Worm (Caenorhabditis elegans): ENCODE data around the gene R08D7.4.

R08D7.4 gene

ce11 chrIII:8983811-8984210 is 12.1 kb downstream of the R08D7.4 start:
- no peak for TF ChIP-seq F37B4.10 (GFP tag; IDR thresholded peaks at IDR 0.05)
- no peak for TF ChIP-seq Y67H2A.10 (GFP tag; conservative IDR thresholded peaks at IDR 0.05)
- no peak for TF ChIP-seq F52B5.7 (tag; optimal IDR thresholded peaks at IDR 0.05)
- no peak for TF ChIP-seq unc-62 (GFP tag; optimal IDR thresholded peaks at IDR 0.05)
- no peak for TF ChIP-seq nfya-2 (GFP tag; IDR thresholded peaks at IDR 0.05)
- no peak for TF ChIP-seq let-607 (tag; optimal IDR thresholded peaks at IDR 0.05)
- TF ChIP-seq egl-18 (GFP tag; IDR thresholded peaks at IDR 0.05): no peak
- no peak for TF ChIP-seq die-1 (tag; optimal IDR thresholded peaks at IDR 0.05)
- no peak for TF ChIP-seq D2030.7 (GFP tag; IDR thresholded peaks at IDR 0.05)
- TF ChIP-seq attf-5 (GFP tag; optimal IDR thresholded peaks at IDR 0.05): no peak
- no peak for TF ChIP-seq mel-28 (tag; optimal IDR thresholded peaks at IDR 0.05; ENCODE audit: borderline replicate concordance)
- TF ChIP-seq lin-26 (GFP tag; IDR thresholded peaks at IDR 0.05): no peak
- TF ChIP-seq rcor-1 (GFP tag; IDR thresholded peaks at IDR 0.05): no peak
- no peak for TF ChIP-seq him-1 (tag; optimal IDR thresholded peaks at IDR 0.05)
- peak; percentile 31 for TF ChIP-seq ceh-27 (GFP tag; optimal IDR thresholded peaks at IDR 0.05)
- TF ChIP-seq hsf-1 (GFP tag; IDR thresholded peaks at IDR 0.05): peak; percentile 39; the same call in 1 of the 2 replicates
- no peak for TF ChIP-seq ekl-4 (GFP tag; IDR thresholded peaks at IDR 0.05)
- no peak for TF ChIP-seq F57C9.4 (tag; optimal IDR thresholded peaks at IDR 0.05)
- no peak for TF ChIP-seq F49E8.2 (tag; optimal IDR thresholded peaks at IDR 0.05; ENCODE audit: insufficient read depth)
- TF ChIP-seq ama-1 (optimal IDR thresholded peaks at IDR 0.05): peak; percentile 49
- TF ChIP-seq ama-1 (GFP tag; optimal IDR thresholded peaks at IDR 0.05): no peak
- no peak for TF ChIP-seq Y95B8A.8 (GFP tag; IDR thresholded peaks at IDR 0.05)
- no peak for TF ChIP-seq gei-17 (GFP tag; optimal IDR thresholded peaks at IDR 0.05)
- no peak for TF ChIP-seq rec-8 (tag; optimal IDR thresholded peaks at IDR 0.05)
- TF ChIP-seq dpff-1 (tag; optimal IDR thresholded peaks at IDR 0.05): no peak
- TF ChIP-seq F39B2.1 (GFP tag; IDR thresholded peaks at IDR 0.05): no peak
- no peak for TF ChIP-seq aptf-2 (GFP tag; conservative IDR thresholded peaks at IDR 0.05)
- TF ChIP-seq nhr-90 (tag; optimal IDR thresholded peaks at IDR 0.05): peak; percentile 8
- TF ChIP-seq aptf-3 (GFP tag; IDR thresholded peaks at IDR 0.05): no peak
- no peak for TF ChIP-seq attf-3 (GFP tag; conservative IDR thresholded peaks at IDR 0.05)
- no peak for TF ChIP-seq mcd-1 (GFP tag; IDR thresholded peaks at IDR 0.05)
- no peak for TF ChIP-seq sptf-2 (GFP tag; optimal IDR thresholded peaks at IDR 0.05)
- peak; percentile 36 for TF ChIP-seq tbp1 (GFP tag; optimal IDR thresholded peaks at IDR 0.05)
- TF ChIP-seq ztf-26 (tag; optimal IDR thresholded peaks at IDR 0.05): peak; percentile 19
- TF ChIP-seq nhr-179 (tag; optimal IDR thresholded peaks at IDR 0.05): no peak
- no peak for TF ChIP-seq F33H1.4 (GFP tag; IDR thresholded peaks at IDR 0.05)
- no peak for TF ChIP-seq ztf-28 (GFP tag; IDR thresholded peaks at IDR 0.05)
- TF ChIP-seq egrh-3 (GFP tag; IDR thresholded peaks at IDR 0.05): no peak
- TF ChIP-seq bed-1 (GFP tag; IDR thresholded peaks at IDR 0.05): no peak
- TF ChIP-seq lag-1 (GFP tag; IDR thresholded peaks at IDR 0.05): no peak
- TF ChIP-seq ztf-25 (GFP tag; IDR thresholded peaks at IDR 0.05): no peak
- no peak for TF ChIP-seq repo-1 (tag; optimal IDR thresholded peaks at IDR 0.05)
- TF ChIP-seq cebp-1 (GFP tag; IDR thresholded peaks at IDR 0.05): no peak
- TF ChIP-seq cebp-1 (tag; optimal IDR thresholded peaks at IDR 0.05): no peak
- TF ChIP-seq zfh-2 (GFP tag; conservative IDR thresholded peaks at IDR 0.05): no peak
- TF ChIP-seq K11D2.4 (GFP tag; IDR thresholded peaks at IDR 0.05): peak; percentile 39; the same call in 1 of the 2 replicates
- TF ChIP-seq pha-4 (tag; optimal IDR thresholded peaks at IDR 0.05): no peak
- no peak for TF ChIP-seq cebp-2 (GFP tag; IDR thresholded peaks at IDR 0.05)
- TF ChIP-seq B0336.3 (GFP tag; IDR thresholded peaks at IDR 0.05): no peak
- no peak for TF ChIP-seq nhr-120 (GFP tag; IDR thresholded peaks at IDR 0.05)
- TF ChIP-seq ztf-22 (GFP tag; optimal IDR thresholded peaks at IDR 0.05): no peak

Measured in whole organism, young adult.